Worm (Caenorhabditis elegans) whole organism, L4 larva: ENCODE data around the gene M116.5.

Experiments used
- ama-1 ChIP-seq: fragments of 150-350 bp; optimal IDR thresholded peaks from 2 replicates; lab custom pipeline; 2014; ENCODE audit warnings: inconsistent platforms, mixed read lengths
- daf-12 ChIP-seq: fragments of 150-350 bp; optimal IDR thresholded peaks from 2 replicates; lab custom pipeline; 2014; ENCODE audit warnings: missing biosample characterization, missing genetic modification reagents, missing genetic modification characterization
- mdl-1 ChIP-seq, 2 experiments: fragments of 150-350 bp in 1 of 2; sonication (generic microtip) in 1 of 2; optimal IDR thresholded peaks; 2 replicates each; lab custom pipeline; 2014 to 2017; ENCODE audit warnings: missing biosample characterization in 2 of 2, missing genetic modification characterization in 2 of 2
- mdt-29 ChIP-seq: fragments of 200-800 bp; sonication (Bioruptor generic); IDR thresholded peaks from 2 replicates; pipeline ENCODE4 v1.3.6; 2022; ENCODE audit warnings: missing genetic modification reagents, missing genetic modification characterization, missing compliant biosample characterization
- nhr-237 ChIP-seq: sonication (generic microtip); optimal IDR thresholded peaks from 2 replicates; lab custom pipeline; 2017; ENCODE audit warnings: missing biosample characterization, missing genetic modification characterization

- TF ChIP-seq daf-12 (no peak), ama-1 (lab: Kevin White, UChicago) (no peak), nhr-237 (tag; lab: Kevin White, UChicago) (no peak), mdl-1 (tag; optimal IDR thresholded peaks at IDR 0.05; lab: Kevin White, UChicago) (no peak), mdt-29 (GFP tag; lab: Robert Waterston, UW) (no peak)
Measured at ce11 chrIV:8462376-8462775, 41.5 kb upstream of the M116.5 start.
